Worm (Caenorhabditis elegans) whole organism, midembryonic: ENCODE data around the gene cbp-1.
A peak's percentile ranks its signal among the peaks of the same experiment; 100 is the strongest.

Source experiments
- T22C8.4 ChIP-seq: fragments of 200-800 bp; sonication (Bioruptor generic); IDR thresholded peaks from 2 replicates; pipeline ENCODE4 v1.3.6; 2022; ENCODE audit warnings: missing genetic modification characterization, missing compliant biosample characterization
- cog-1 ChIP-seq: sonication (generic microtip); optimal IDR thresholded peaks from 2 replicates; lab custom pipeline; 2016; ENCODE audit warnings: missing genetic modification characterization, missing compliant biosample characterization
- flt-1 ChIP-seq: fragments of 200-800 bp; sonication (Bioruptor generic); IDR thresholded peaks from 2 replicates; pipeline ENCODE4 v1.3.6; 2022; ENCODE audit warnings: missing genetic modification characterization, missing compliant biosample characterization
- klf-2 ChIP-seq: fragments of 200-800 bp; sonication (Bioruptor generic); conservative IDR thresholded peaks from 2 replicates; pipeline ENCODE4 v1.3.6; 2022; ENCODE audit warnings: missing genetic modification reagents, missing genetic modification characterization, missing compliant biosample characterization
- med-1 ChIP-seq: sonication (generic microtip); optimal IDR thresholded peaks from 2 replicates; lab custom pipeline; 2017; ENCODE audit warnings: missing genetic modification characterization, mild to moderate bottlenecking, missing compliant biosample characterization, antibody characterized with exemption, missing genetic modification reagents; ENCODE audit not compliant: insufficient read depth
- ref-1 ChIP-seq: fragments of 200-800 bp; sonication (Bioruptor generic); conservative IDR thresholded peaks from 2 replicates; pipeline ENCODE4 v1.3.6; 2022; ENCODE audit warnings: missing genetic modification reagents, missing genetic modification characterization, missing compliant biosample characterization
- tab-1 ChIP-seq: fragments of 200-800 bp; sonication (Bioruptor generic); IDR thresholded peaks from 2 replicates; pipeline ENCODE4 v1.3.6; 2022; ENCODE audit warnings: missing genetic modification characterization, missing compliant biosample characterization
- ztf-23 ChIP-seq: fragments of 200-800 bp; sonication (Bioruptor generic); IDR thresholded peaks from 2 replicates; pipeline ENCODE4 v1.3.6; 2022; ENCODE audit warnings: missing genetic modification reagents, missing genetic modification characterization, missing compliant biosample characterization
- ztf-29 ChIP-seq: fragments of 200-800 bp; sonication (Bioruptor generic); IDR thresholded peaks from 2 replicates; pipeline ENCODE4 v1.3.6; 2022; ENCODE audit warnings: missing genetic modification reagents, missing genetic modification characterization, missing compliant biosample characterization

Gene cbp-1

ce11 chrIII:9751074-9751473 is 15.2 kb upstream of the cbp-1 start, which contains the start of gene T05G5.5:
Gene T05G5.5 (minus strand): TSS chrIII:9751432.
- no peak for TF ChIP-seq klf-2 (GFP tag; lab: Robert Waterston, UW)
- TF ChIP-seq ztf-29 (GFP tag; lab: Robert Waterston, UW), result no peak
- TF ChIP-seq ztf-23, result no peak
- TF ChIP-seq T22C8.4 (GFP tag; lab: Robert Waterston, UW), result no peak
- TF ChIP-seq cog-1 (tag; lab: Kevin White, UChicago), result no peak

DNA sequence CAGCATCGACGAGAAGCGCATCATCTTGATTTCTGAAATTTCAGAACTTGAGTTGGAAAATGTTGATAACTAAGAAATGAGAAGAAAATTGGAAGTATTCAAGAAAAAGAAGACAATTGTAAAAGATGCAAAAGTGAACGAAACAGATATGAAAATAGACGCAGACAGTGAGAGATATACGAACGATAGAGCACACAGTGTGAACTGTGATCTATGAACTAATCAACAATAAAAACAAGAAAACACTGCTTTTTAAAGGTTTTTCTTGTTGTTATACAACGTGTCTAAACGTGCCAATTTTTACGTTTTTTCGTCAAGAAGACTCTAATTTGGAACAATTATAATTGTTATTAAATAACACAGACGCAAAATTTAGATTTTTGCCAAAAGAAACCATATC is 13.5 kb upstream of the cbp-1 start, which contains the start of gene ech-6:
Gene ech-6 (minus strand): TSS at position 32 of the 400 bp plus-strand sequence.
- TF ChIP-seq tab-1 (GFP tag; lab: Robert Waterston, UW) (no peak), ztf-29 (GFP tag; lab: Robert Waterston, UW) (no peak), flt-1 (GFP tag; lab: Robert Waterston, UW) (no peak), klf-2 (GFP tag; lab: Robert Waterston, UW) (no peak), ref-1 (GFP tag; lab: Robert Waterston, UW) (no peak), T22C8.4 (GFP tag; lab: Robert Waterston, UW) (no peak), ztf-23 (no peak), cog-1 (tag; lab: Kevin White, UChicago) (no peak), med-1 (GFP tag; lab: Kevin White, UChicago) (no peak)

DNA sequence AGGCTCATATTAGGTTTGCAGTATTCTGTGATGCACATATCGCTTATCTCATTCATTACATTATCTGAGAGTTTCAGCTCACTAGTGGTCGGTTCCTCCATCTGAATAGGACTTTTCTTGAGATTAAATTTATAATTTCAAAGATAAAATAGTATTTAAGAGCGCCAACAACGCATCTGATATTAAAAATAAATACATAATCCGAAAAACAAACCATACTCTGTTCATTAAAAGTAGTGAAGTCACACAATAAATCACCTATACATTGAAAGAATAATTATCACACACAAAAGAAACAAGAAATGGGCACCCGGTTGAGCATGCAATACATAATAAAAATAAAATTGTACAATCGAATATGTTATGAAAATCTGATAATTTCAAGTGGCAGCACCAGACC is 8.9 kb upstream of the cbp-1 start, which contains the start of gene vps-53:
Gene vps-53 (minus strand): TSS at position 101 of the 400 bp plus-strand sequence.
- TF ChIP-seq ref-1 (GFP tag; lab: Robert Waterston, UW) (no peak), ztf-29 (GFP tag; lab: Robert Waterston, UW) (no peak), T22C8.4 (GFP tag; lab: Robert Waterston, UW) (no peak), klf-2 (GFP tag; lab: Robert Waterston, UW) (no peak), cog-1 (tag; lab: Kevin White, UChicago) (no peak), med-1 (GFP tag; lab: Kevin White, UChicago) (no peak), tab-1 (GFP tag; lab: Robert Waterston, UW) (no peak)

DNA sequence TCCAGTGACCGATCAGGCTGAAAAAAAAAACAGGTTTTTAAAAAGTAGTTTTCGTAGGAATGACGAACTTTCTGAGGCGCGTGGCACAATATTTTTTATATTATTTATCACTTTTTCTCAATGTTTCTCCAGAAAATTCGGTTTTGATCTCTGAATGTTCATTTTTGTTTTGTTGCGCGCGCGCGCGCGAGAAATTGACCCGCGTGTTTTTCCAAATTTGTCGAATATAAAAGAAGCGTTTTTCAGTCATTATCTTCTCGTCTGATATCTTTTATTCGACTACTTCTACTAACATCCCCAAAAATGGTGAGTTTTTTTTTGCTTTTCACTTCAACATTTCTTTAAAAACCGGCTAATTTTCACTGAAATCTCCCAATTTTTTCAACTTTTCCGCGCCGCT is 7.5 kb upstream of the cbp-1 start, which contains the start of gene rmd-1:
Gene rmd-1 (plus strand): TSS at position 247 of the 400 bp plus-strand sequence.
- TF ChIP-seq ztf-29 (GFP tag; lab: Robert Waterston, UW) (no peak), flt-1 (GFP tag; lab: Robert Waterston, UW) (no peak), tab-1 (GFP tag; lab: Robert Waterston, UW) (no peak), ref-1 (GFP tag; lab: Robert Waterston, UW) (no peak), klf-2 (GFP tag; lab: Robert Waterston, UW) (no peak), med-1 (GFP tag; lab: Kevin White, UChicago) (no peak), ztf-23 (no peak), cog-1 (tag; lab: Kevin White, UChicago) (no peak), T22C8.4 (GFP tag; lab: Robert Waterston, UW) (no peak)

ce11 chrIII:9760184-9760583 is 6.1 kb upstream of the cbp-1 start:
- TF ChIP-seq tab-1 (GFP tag; lab: Robert Waterston, UW), result no peak
- no peak for TF ChIP-seq ztf-23
- no peak for TF ChIP-seq ztf-29 (GFP tag; lab: Robert Waterston, UW)
- TF ChIP-seq klf-2 (GFP tag; lab: Robert Waterston, UW), result no peak
- TF ChIP-seq T22C8.4 (GFP tag; lab: Robert Waterston, UW), result no peak
- TF ChIP-seq flt-1 (GFP tag; lab: Robert Waterston, UW), result no peak
- no peak for TF ChIP-seq ref-1 (GFP tag; lab: Robert Waterston, UW)
- no peak for TF ChIP-seq cog-1 (tag; lab: Kevin White, UChicago)
- no peak for TF ChIP-seq med-1 (GFP tag; lab: Kevin White, UChicago)

DNA sequence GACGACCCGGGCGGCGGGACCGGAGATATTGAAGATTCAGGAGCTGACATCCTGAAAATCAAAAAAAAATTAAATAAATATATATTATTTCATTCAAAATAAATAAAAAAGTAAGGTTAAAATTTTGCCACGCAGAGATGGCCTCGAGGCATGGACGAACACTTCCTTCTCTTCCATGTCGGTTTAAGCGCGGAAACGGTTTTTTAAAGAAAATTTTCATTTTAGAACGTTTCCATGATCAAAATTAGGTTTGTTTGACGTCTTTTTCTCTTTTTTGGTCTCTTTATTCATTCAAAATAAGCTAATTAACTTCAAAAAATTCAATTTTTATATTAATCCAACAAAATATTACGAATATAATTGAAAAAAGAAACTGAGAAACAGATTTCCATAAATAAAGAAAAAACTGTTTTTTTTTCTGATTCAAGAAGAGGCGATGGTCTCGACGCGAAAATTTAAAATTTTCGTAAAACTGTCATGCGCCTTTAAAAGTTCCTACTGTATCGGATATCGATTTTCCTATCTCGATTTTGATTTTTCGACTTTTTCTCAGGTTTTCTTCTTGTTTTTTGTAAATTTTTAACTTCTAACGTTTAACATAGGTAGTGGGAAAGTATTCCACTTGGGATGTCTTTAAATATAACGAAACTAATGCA is 4.1 kb upstream of the cbp-1 start, which contains the start of gene gcc-2:
Gene gcc-2 (minus strand): TSS at position 51 of the 656 bp plus-strand sequence.
- TF ChIP-seq ztf-29 (GFP tag; lab: Robert Waterston, UW) (no peak), ztf-23 (no peak), ref-1 (GFP tag; lab: Robert Waterston, UW) (no peak), flt-1 (GFP tag; lab: Robert Waterston, UW) (no peak), cog-1 (tag; lab: Kevin White, UChicago) (no peak), klf-2 (GFP tag; lab: Robert Waterston, UW) (no peak)

ce11 chrIII:9764718-9765117 is 1.6 kb upstream of the cbp-1 start:
- TF ChIP-seq med-1 (GFP tag; lab: Kevin White, UChicago) (no peak), ztf-29 (GFP tag; lab: Robert Waterston, UW) (no peak), tab-1 (GFP tag; lab: Robert Waterston, UW) (0 out of 2 replicates have a peak, but pooled peaks have one; percentile 59), flt-1 (GFP tag; lab: Robert Waterston, UW) (no peak; the same call in 1 of the 2 replicates), cog-1 (tag; lab: Kevin White, UChicago) (no peak)

DNA sequence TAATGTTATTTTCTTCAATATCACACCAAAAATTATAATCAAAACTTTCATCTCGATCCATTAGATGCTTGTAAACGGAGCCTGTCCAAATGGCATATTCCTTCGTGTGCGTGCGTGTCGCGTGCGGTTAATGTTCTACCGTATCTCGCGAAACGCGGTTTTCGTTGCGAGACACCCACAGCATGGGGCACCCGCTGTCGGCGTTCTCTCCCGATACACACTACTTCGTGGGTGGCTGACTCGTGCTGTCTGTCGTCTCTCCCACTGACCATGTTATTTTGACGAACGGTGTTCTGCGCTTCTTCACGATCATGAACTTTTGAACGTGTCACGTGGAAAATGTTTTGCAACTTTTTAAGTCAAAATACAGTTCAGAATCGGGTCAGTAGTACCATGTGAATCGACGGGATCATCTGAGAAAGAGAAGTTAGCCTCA is 826 bp upstream of the cbp-1 start:
- TF ChIP-seq T22C8.4 (GFP tag; lab: Robert Waterston, UW), result peak; percentile 28
- peak; percentile 96 for TF ChIP-seq flt-1 (GFP tag; lab: Robert Waterston, UW)
- TF ChIP-seq med-1 (GFP tag; lab: Kevin White, UChicago), result no peak
- TF ChIP-seq ztf-29 (GFP tag; lab: Robert Waterston, UW), result peak; percentile 64
- TF ChIP-seq ztf-23, result peak; percentile 83
- TF ChIP-seq cog-1 (tag; lab: Kevin White, UChicago), result peak; percentile 97
- TF ChIP-seq tab-1 (GFP tag; lab: Robert Waterston, UW), result peak; percentile 77
- peak; percentile 60; the same call in 1 of the 2 replicates for TF ChIP-seq ref-1 (GFP tag; lab: Robert Waterston, UW)
- TF ChIP-seq klf-2 (GFP tag; lab: Robert Waterston, UW), result peak; percentile 56; the same call in 1 of the 2 replicates

DNA sequence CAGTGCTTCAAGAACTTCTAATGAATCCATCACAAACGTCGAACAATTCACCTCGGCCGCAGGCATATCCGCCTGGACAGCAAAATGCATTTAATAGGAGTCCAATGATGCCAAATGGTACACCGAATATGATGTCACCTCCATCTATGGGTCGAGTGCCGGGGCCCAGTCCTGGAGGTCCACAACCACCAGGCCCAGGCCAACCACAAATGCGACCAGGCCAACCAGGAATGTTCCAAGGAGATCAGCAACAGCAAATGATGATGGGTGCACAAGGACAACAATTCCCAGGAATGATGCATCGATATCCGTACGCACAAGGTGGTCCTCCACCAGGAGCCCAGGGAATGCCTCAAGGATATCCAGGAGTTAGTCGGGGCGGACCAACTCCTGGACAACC is 786 bp downstream of the cbp-1 start:
- TF ChIP-seq tab-1 (GFP tag; lab: Robert Waterston, UW), result no peak
- TF ChIP-seq flt-1 (GFP tag; lab: Robert Waterston, UW), result 0 out of 2 replicates have a peak, but pooled peaks have one; percentile 59
